Fruit fly (Drosophila melanogaster) whole organism, adult: ENCODE results near the gene CG13077.

Experiments used
- CG11617 ChIP-seq: fragments of 200-800 bp; sonication (Bioruptor generic); optimal IDR thresholded peaks from 2 replicates; lab custom pipeline; 2017; ENCODE audit warnings: mild to moderate bottlenecking, missing biosample characterization, missing genetic modification reagents, missing genetic modification characterization
- CG12768 ChIP-seq: fragments of 200-800 bp; sonication (Bioruptor generic); optimal IDR thresholded peaks from 2 replicates; lab custom pipeline; 2017; ENCODE audit warnings: missing biosample characterization, missing genetic modification characterization, mild to moderate bottlenecking, moderate library complexity, missing genetic modification reagents
- CG14711 ChIP-seq: fragments of 200-800 bp; sonication (Bioruptor generic); optimal IDR thresholded peaks from 2 replicates; lab custom pipeline; 2018; ENCODE audit warnings: missing biosample characterization, mild to moderate bottlenecking, missing genetic modification characterization, moderate library complexity
- CG1620 ChIP-seq: fragments of 200-800 bp; sonication (Bioruptor generic); optimal IDR thresholded peaks from 2 replicates; lab custom pipeline; 2016; ENCODE audit warnings: missing biosample characterization, missing genetic modification characterization
- CG33017 ChIP-seq: fragments of 200-800 bp; sonication (Bioruptor generic); optimal IDR thresholded peaks from 2 replicates; lab custom pipeline; 2018; ENCODE audit warnings: missing biosample characterization, mild to moderate bottlenecking, missing genetic modification characterization, moderate library complexity
- CG5204 ChIP-seq: fragments of 200-800 bp; sonication (Bioruptor generic); optimal IDR thresholded peaks from 2 replicates; lab custom pipeline; 2016; ENCODE audit warnings: missing biosample characterization, missing genetic modification characterization
- CG7045 ChIP-seq: fragments of 200-800 bp; sonication (Bioruptor generic); optimal IDR thresholded peaks from 2 replicates; lab custom pipeline; 2017; ENCODE audit warnings: missing biosample characterization, mild to moderate bottlenecking, missing genetic modification characterization
- CG7101 ChIP-seq: fragments of 200-800 bp; sonication (Bioruptor generic); optimal IDR thresholded peaks from 2 replicates; lab custom pipeline; 2018; ENCODE audit warnings: missing biosample characterization, mild to moderate bottlenecking, missing genetic modification characterization, moderate library complexity
- Clk ChIP-seq: fragments of 200-800 bp; sonication (Bioruptor generic); optimal IDR thresholded peaks from 2 replicates; lab custom pipeline; 2017; ENCODE audit warnings: missing biosample characterization, missing genetic modification characterization
- Crg-1 ChIP-seq: fragments of 200-800 bp; sonication (Bioruptor generic); optimal IDR thresholded peaks from 2 replicates; lab custom pipeline; 2016; ENCODE audit warnings: missing biosample characterization, missing genetic modification characterization
- Hr96 ChIP-seq: fragments of 200-800 bp; sonication (Bioruptor generic); optimal IDR thresholded peaks from 2 replicates; lab custom pipeline; 2016; ENCODE audit warnings: missing biosample characterization, missing genetic modification characterization
- Mnt ChIP-seq: fragments of 200-800 bp; sonication (Bioruptor generic); optimal IDR thresholded peaks from 2 replicates; lab custom pipeline; 2016; ENCODE audit warnings: missing biosample characterization, mild to moderate bottlenecking, missing genetic modification characterization
- bab1 ChIP-seq: fragments of 200-800 bp; sonication (Bioruptor generic); optimal IDR thresholded peaks from 3 replicates; lab custom pipeline; 2019; ENCODE audit warnings: missing biosample characterization, mild to moderate bottlenecking, missing genetic modification characterization, moderate library complexity
- cic ChIP-seq: fragments of 200-800 bp; sonication (Bioruptor generic); optimal IDR thresholded peaks from 2 replicates; lab custom pipeline; 2017; ENCODE audit warnings: missing biosample characterization, mild to moderate bottlenecking, missing genetic modification characterization, moderate library complexity
- cnc ChIP-seq, 2 experiments: fragments of >200 bp; optimal IDR thresholded peaks; 2 replicates each; lab custom pipeline; 2017
- kay ChIP-seq: fragments of 200-800 bp; sonication (Bioruptor generic); peaks from one replicate; lab custom pipeline; 2016; ENCODE audit warnings: missing biosample characterization, missing genetic modification characterization, borderline replicate concordance
- ovo ChIP-seq: fragments of 200-800 bp; sonication (Bioruptor generic); optimal IDR thresholded peaks from 2 replicates; lab custom pipeline; 2016; ENCODE audit warnings: missing biosample characterization, missing genetic modification characterization
- pad ChIP-seq: fragments of 200-800 bp; sonication (Bioruptor generic); optimal IDR thresholded peaks from 3 replicates; lab custom pipeline; 2017; ENCODE audit warnings: missing biosample characterization, missing genetic modification characterization, mild to moderate bottlenecking, moderate library complexity, missing genetic modification reagents
- tj ChIP-seq: fragments of 200-800 bp; sonication (Bioruptor generic); optimal IDR thresholded peaks from 3 replicates; lab custom pipeline; 2017; ENCODE audit warnings: missing biosample characterization, mild to moderate bottlenecking, missing genetic modification characterization, moderate library complexity
- toe ChIP-seq: fragments of 200-800 bp; sonication (Bioruptor generic); optimal IDR thresholded peaks from 2 replicates; lab custom pipeline; 2016; ENCODE audit warnings: missing biosample characterization, missing genetic modification characterization

Gene CG13077

dm6 chr2L:19549412-19549811 lies 16.3 kb upstream of the CG13077 start:
- TF ChIP-seq Hr96 (GFP tag; lab: Kevin White, UChicago) (peak; percentile 5), CG5204 (GFP tag; lab: Kevin White, UChicago) (no peak), pad (GFP tag; lab: Kevin White, UChicago) (no peak), CG14711 (tag; lab: Kevin White, UChicago) (no peak), tj (GFP tag; lab: Kevin White, UChicago) (peak; percentile 12), cic (peak; percentile 52), bab1 (peak; percentile 23), CG12768 (peak; percentile 6)

dm6 chr2L:19563029-19563980 lies 2.4 kb upstream of the CG13077 start, which contains the start of gene CG13078:
TSS of gene CG13078 (plus strand) at chr2L:19563930.
- no peak for TF ChIP-seq pad (GFP tag; lab: Kevin White, UChicago)
- peak; percentile 35 for TF ChIP-seq tj (GFP tag; lab: Kevin White, UChicago)

- TF ChIP-seq pad (GFP tag; lab: Kevin White, UChicago) = no peak
- TF ChIP-seq kay (GFP tag; lab: Kevin White, UChicago) = peak; percentile 45
Observed at dm6 chr2L:19567305-19567898, 1.7 kb downstream of the CG13077 start.

DNA sequence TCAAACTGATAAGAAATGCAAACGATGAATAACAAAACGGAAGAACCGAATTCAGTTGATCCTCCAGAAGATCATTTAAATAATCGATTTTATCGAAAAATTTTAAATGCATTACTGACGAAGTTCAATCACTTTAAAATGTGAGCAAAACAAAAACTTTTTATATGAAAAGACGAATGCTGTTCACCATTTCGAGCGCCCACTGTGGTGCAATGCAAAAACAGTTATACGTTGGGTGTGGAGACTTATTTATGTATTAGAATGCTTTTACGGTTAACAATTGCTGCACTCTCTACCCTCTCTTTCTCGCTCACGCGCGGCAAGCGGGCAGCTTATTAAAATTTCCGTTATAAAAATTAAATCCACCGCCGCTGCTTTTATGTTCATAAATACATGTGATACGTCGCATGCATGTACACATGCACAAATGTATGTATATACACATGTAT lies 5.2 kb downstream of the CG13077 start:
- TF ChIP-seq Hr96 (GFP tag; lab: Kevin White, UChicago) = no peak
- no peak for TF ChIP-seq toe (GFP tag; lab: Kevin White, UChicago)
- TF ChIP-seq Mnt (GFP tag; lab: Kevin White, UChicago) = peak; percentile 2
- peak; percentile 24 for TF ChIP-seq CG7101
- TF ChIP-seq cnc (optimal IDR thresholded peaks at IDR 0.05; lab: Kevin White, UChicago) = no peak
- TF ChIP-seq CG14711 (tag; lab: Kevin White, UChicago) = peak; percentile 24
- TF ChIP-seq CG12768 = no peak
- peak; percentile 10 for TF ChIP-seq bab1
- no peak for TF ChIP-seq CG33017 (tag; lab: Kevin White, UChicago)
- TF ChIP-seq kay (GFP tag; lab: Kevin White, UChicago) = no peak
- no peak for TF ChIP-seq CG11617 (GFP tag; lab: Kevin White, UChicago)
- peak; percentile 81 for TF ChIP-seq pad (GFP tag; lab: Kevin White, UChicago)
- no peak for TF ChIP-seq cic
- TF ChIP-seq CG1620 (GFP tag; lab: Kevin White, UChicago) = no peak
- TF ChIP-seq Crg-1 (GFP tag; lab: Kevin White, UChicago) = no peak
- no peak for TF ChIP-seq CG5204 (GFP tag; lab: Kevin White, UChicago)
- peak; percentile 96 for TF ChIP-seq ovo (GFP tag; lab: Kevin White, UChicago)
- TF ChIP-seq CG7045 (GFP tag; lab: Kevin White, UChicago) = peak; percentile 31

dm6 chr2L:19571574-19572495 lies 6.2 kb downstream of the CG13077 start:
- TF ChIP-seq toe (GFP tag; lab: Kevin White, UChicago) (no peak), CG14711 (tag; lab: Kevin White, UChicago) (no peak), Crg-1 (GFP tag; lab: Kevin White, UChicago) (no peak), cic (peak; percentile 31), tj (GFP tag; lab: Kevin White, UChicago) (peak; percentile 5), pad (GFP tag; lab: Kevin White, UChicago) (peak; percentile 85), ovo (GFP tag; lab: Kevin White, UChicago) (peak; percentile 18), Clk (no peak)

- TF ChIP-seq tj (GFP tag; lab: Kevin White, UChicago) (no peak), CG11617 (GFP tag; lab: Kevin White, UChicago) (no peak), bab1 (peak; percentile 52), pad (GFP tag; lab: Kevin White, UChicago) (peak; percentile 16), ovo (GFP tag; lab: Kevin White, UChicago) (peak; percentile 70), CG14711 (tag; lab: Kevin White, UChicago) (peak; percentile 32), CG7101 (peak; percentile 42)
Observed at dm6 chr2L:19572496-19573317, 7.0 kb downstream of the CG13077 start.
